Worm (Caenorhabditis elegans): ENCODE measurements around the gene mks-3.

The mks-3 gene

ce11 chrII:7537603-7538230, 45.7 kb downstream of the mks-3 start, which contains the start of gene nfi-1 (continued):
- TF ChIP-seq gei-17 (GFP tag; optimal IDR thresholded peaks at IDR 0.05) (no peak), F22D6.2 (tag; optimal IDR thresholded peaks at IDR 0.05) (no peak), lin-35 (GFP tag; optimal IDR thresholded peaks at IDR 0.05) (peak in 1 of 3 experiments; percentile 42), ztf-22 (GFP tag; optimal IDR thresholded peaks at IDR 0.05) (no peak), aptf-2 (GFP tag; conservative IDR thresholded peaks at IDR 0.05) (no peak), akir-1 (GFP tag; optimal IDR thresholded peaks at IDR 0.05) (no peak), dpff-1 (tag; optimal IDR thresholded peaks at IDR 0.05) (no peak), B0019.2 (GFP tag; conservative IDR thresholded peaks at IDR 0.05) (no peak), chd-7 (tag; optimal IDR thresholded peaks at IDR 0.05) (no peak), F57C9.4 (tag; optimal IDR thresholded peaks at IDR 0.05) (no peak), attf-5 (GFP tag; optimal IDR thresholded peaks at IDR 0.05) (peak; percentile 57), T07F8.4 (tag; optimal IDR thresholded peaks at IDR 0.05) (no peak), lsl-1 (GFP tag; optimal IDR thresholded peaks at IDR 0.05) (peak; percentile 49), repo-1 (tag; optimal IDR thresholded peaks at IDR 0.05) (no peak), madf-3 (GFP tag; IDR thresholded peaks at IDR 0.05) (no peak), Y56A3A.18 (GFP tag; IDR thresholded peaks at IDR 0.05) (no peak), nfyb-1 (GFP tag; IDR thresholded peaks at IDR 0.05) (no peak), madf-8 (GFP tag; conservative IDR thresholded peaks at IDR 0.05) (no peak), rcor-1 (GFP tag; IDR thresholded peaks at IDR 0.05) (no peak), F49E8.2 (tag; optimal IDR thresholded peaks at IDR 0.05; ENCODE audit: insufficient read depth) (no peak), egrh-3 (GFP tag; IDR thresholded peaks at IDR 0.05) (no peak), F52B5.7 (tag; optimal IDR thresholded peaks at IDR 0.05) (no peak), nhr-90 (tag; optimal IDR thresholded peaks at IDR 0.05) (no peak), Y53G8AR.9 (GFP tag; conservative IDR thresholded peaks at IDR 0.05) (no peak), ceh-91 (GFP tag; IDR thresholded peaks at IDR 0.05) (no peak), C06A6.2 (GFP tag; conservative IDR thresholded peaks at IDR 0.05) (no peak), ceh-27 (GFP tag; optimal IDR thresholded peaks at IDR 0.05) (peak; percentile 51), sea-2 (GFP tag; IDR thresholded peaks at IDR 0.05) (no peak), D2030.7 (GFP tag; IDR thresholded peaks at IDR 0.05) (no peak), hsf-1 (GFP tag; IDR thresholded peaks at IDR 0.05) (no peak), K12H6.12 (tag; optimal IDR thresholded peaks at IDR 0.05) (peak; percentile 32), dpl-1 (GFP tag; optimal IDR thresholded peaks at IDR 0.05) (peak; percentile 22), ccch-3 (GFP tag; optimal IDR thresholded peaks at IDR 0.05) (no peak), rec-8 (tag; optimal IDR thresholded peaks at IDR 0.05) (no peak), pha-4 (tag; optimal IDR thresholded peaks at IDR 0.05) (no peak), ztf-28 (GFP tag; IDR thresholded peaks at IDR 0.05) (no peak), Y79H2A.3 (GFP tag; conservative IDR thresholded peaks at IDR 0.05) (no peak), zfh-2 (GFP tag; conservative IDR thresholded peaks at IDR 0.05) (no peak), snpc-3.4 (tag; optimal IDR thresholded peaks at IDR 0.05) (no peak), K11D2.4 (GFP tag; IDR thresholded peaks at IDR 0.05) (no peak), lin-40 (tag; optimal IDR thresholded peaks at IDR 0.05) (no peak), unc-62 (GFP tag; optimal IDR thresholded peaks at IDR 0.05) (no peak), tbp1 (GFP tag; optimal IDR thresholded peaks at IDR 0.05) (no peak)
